Worm (Caenorhabditis elegans): ENCODE results near the gene ZK377.15.

The ZK377.15 gene

DNA sequence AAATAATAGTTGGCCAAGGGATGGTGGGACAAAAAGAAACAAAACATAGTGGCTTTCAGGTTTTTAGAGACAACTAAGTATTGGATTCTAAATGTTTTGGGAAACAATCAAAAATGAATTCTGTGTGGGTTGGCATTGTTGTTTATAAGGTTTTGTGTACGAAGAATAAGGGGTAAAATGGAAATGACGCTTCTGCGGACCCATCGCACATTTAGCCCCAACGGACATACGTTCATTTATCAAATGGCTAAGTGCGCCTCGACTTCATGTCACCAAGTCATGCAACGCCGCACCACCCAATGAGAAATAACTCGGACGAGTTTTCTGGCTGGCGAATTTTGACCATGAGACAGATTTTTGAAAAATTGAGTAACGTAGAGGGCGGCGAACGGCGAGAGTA lies 4.6 kb upstream of the ZK377.15 start:
- TF ChIP-seq unc-62 (GFP tag; optimal IDR thresholded peaks at IDR 0.05 in 1 of 2) (peak in 1 of 2 experiments; percentile 55), unc-62 (tag; optimal IDR thresholded peaks at IDR 0.05) (no peak), ctbp-1 (GFP tag; IDR thresholded peaks at IDR 0.05) (no peak)

DNA sequence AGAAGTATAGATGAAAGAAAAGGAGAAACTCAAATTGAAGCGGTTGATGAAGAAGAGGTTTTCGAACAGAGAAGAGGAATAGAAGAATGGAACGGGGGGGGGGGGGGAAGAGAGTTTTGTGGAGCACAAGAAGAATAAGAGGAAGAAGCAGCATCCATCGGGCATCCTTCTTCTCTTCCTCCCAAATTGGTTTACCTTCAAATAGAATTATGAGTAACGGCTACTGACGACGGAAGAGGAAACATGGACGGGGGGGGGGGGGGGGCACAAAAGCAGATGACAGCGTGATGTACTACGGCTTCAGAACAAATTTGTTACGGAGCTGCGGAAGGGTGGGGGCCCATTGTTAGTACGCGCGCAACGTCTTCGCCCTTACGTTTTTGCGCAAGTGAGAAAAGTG lies 3.6 kb upstream of the ZK377.15 start:
- no peak for TF ChIP-seq nhr-11 (tag; optimal IDR thresholded peaks at IDR 0.05)
- TF ChIP-seq nhr-76 (tag; optimal IDR thresholded peaks at IDR 0.05), result no peak
- no peak for TF ChIP-seq arid-1 (GFP tag; conservative IDR thresholded peaks at IDR 0.05)
- no peak for TF ChIP-seq ceh-32 (tag; optimal IDR thresholded peaks at IDR 0.05; ENCODE audit: poor library complexity)
- TF ChIP-seq nhr-10 (tag; optimal IDR thresholded peaks at IDR 0.05), result no peak
- TF ChIP-seq set-16 (GFP tag; IDR thresholded peaks at IDR 0.05), result peak; percentile 29; the same call in 1 of the 2 replicates
- TF ChIP-seq F49E8.2 (tag; optimal IDR thresholded peaks at IDR 0.05; ENCODE audit: borderline replicate concordance), result no peak
- no peak for TF ChIP-seq T20F7.1 (GFP tag; optimal IDR thresholded peaks at IDR 0.05)
- peak; percentile 69; the same call in 1 of the 2 replicates for TF ChIP-seq ctbp-1 (GFP tag; IDR thresholded peaks at IDR 0.05)
- no peak for TF ChIP-seq gei-8 (GFP tag; optimal IDR thresholded peaks at IDR 0.05)
- TF ChIP-seq zfp-2 (tag; optimal IDR thresholded peaks at IDR 0.05), result no peak
- no peak for TF ChIP-seq ZK546.5 (tag; optimal IDR thresholded peaks at IDR 0.05)
- TF ChIP-seq fos-1 (tag; optimal IDR thresholded peaks at IDR 0.05), result no peak
- TF ChIP-seq lin-13 (GFP tag; optimal IDR thresholded peaks at IDR 0.05), result no peak
- no peak for TF ChIP-seq Y48G9A.11 (GFP tag; IDR thresholded peaks at IDR 0.05)
- TF ChIP-seq hlh-30 (tag; optimal IDR thresholded peaks at IDR 0.05; ENCODE audit: insufficient read depth), result no peak
- TF ChIP-seq ces-1 (GFP tag; optimal IDR thresholded peaks at IDR 0.05), result peak; percentile 78
- no peak for TF ChIP-seq daf-16 (GFP tag; optimal IDR thresholded peaks at IDR 0.05)
- no peak for TF ChIP-seq daf-16 (tag; optimal IDR thresholded peaks at IDR 0.05)
- no peak for TF ChIP-seq dmd-6 (GFP tag; IDR thresholded peaks at IDR 0.05)
- TF ChIP-seq unc-62 (GFP tag; optimal IDR thresholded peaks at IDR 0.05 in 1 of 2), result no peak
- TF ChIP-seq unc-62 (tag; optimal IDR thresholded peaks at IDR 0.05), result no peak
- TF ChIP-seq saeg-2 (GFP tag; IDR thresholded peaks at IDR 0.05), result no peak
- TF ChIP-seq madf-9 (GFP tag; conservative IDR thresholded peaks at IDR 0.05), result no peak
- no peak for TF ChIP-seq F10B5.3 (tag; optimal IDR thresholded peaks at IDR 0.05)
- TF ChIP-seq nhr-48 (tag; optimal IDR thresholded peaks at IDR 0.05), result no peak
- no peak for TF ChIP-seq sdz-12 (GFP tag; optimal IDR thresholded peaks at IDR 0.05)
- no peak for TF ChIP-seq dve-1 (tag; optimal IDR thresholded peaks at IDR 0.05; ENCODE audit: insufficient read depth)

DNA sequence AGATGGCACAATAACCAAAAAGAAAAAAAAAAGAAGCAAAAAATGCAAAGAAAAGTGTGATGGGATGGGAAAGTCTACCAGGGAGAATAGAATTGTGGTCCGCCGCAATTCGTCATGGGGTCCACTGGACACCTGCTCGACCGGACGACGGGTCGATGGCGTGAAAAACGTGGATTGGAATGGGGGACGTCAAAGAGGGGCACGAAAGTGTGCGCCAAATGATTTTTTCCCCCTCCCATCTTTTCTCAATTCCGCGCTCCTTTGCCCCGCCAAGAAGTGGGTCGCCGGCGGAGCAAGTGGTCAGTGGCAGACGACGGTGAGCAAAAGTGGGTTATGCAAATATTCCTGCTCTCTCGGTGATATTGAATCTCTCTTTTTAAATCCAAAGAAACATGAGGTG lies 2.3 kb upstream of the ZK377.15 start:
- TF ChIP-seq nhr-11 (tag; optimal IDR thresholded peaks at IDR 0.05) (no peak), daf-12 (tag; optimal IDR thresholded peaks at IDR 0.05) (no peak), nhr-48 (tag; optimal IDR thresholded peaks at IDR 0.05) (no peak), F44E2.7 (GFP tag; IDR thresholded peaks at IDR 0.05) (no peak), ztf-7 (tag; optimal IDR thresholded peaks at IDR 0.05) (no peak), egl-43 (GFP tag; IDR thresholded peaks at IDR 0.05) (no peak), unc-130 (GFP tag; optimal IDR thresholded peaks at IDR 0.05) (no peak), lin-1 (GFP tag; IDR thresholded peaks at IDR 0.05) (no peak), F49E8.2 (tag; optimal IDR thresholded peaks at IDR 0.05; ENCODE audit: borderline replicate concordance) (no peak), set-16 (GFP tag; IDR thresholded peaks at IDR 0.05) (peak; percentile 66), dve-1 (tag; optimal IDR thresholded peaks at IDR 0.05; ENCODE audit: insufficient read depth) (no peak), fos-1 (tag; optimal IDR thresholded peaks at IDR 0.05) (no peak), fkh-10 (GFP tag; optimal IDR thresholded peaks at IDR 0.05) (no peak), spr-3 (GFP tag; optimal IDR thresholded peaks at IDR 0.05) (no peak), vab-7 (GFP tag; IDR thresholded peaks at IDR 0.05) (no peak), hlh-30 (tag; optimal IDR thresholded peaks at IDR 0.05; ENCODE audit: insufficient read depth) (peak; percentile 15), ctbp-1 (GFP tag; IDR thresholded peaks at IDR 0.05) (no peak), hlh-11 (tag; optimal IDR thresholded peaks at IDR 0.05) (peak; percentile 10), daf-16 (GFP tag; optimal IDR thresholded peaks at IDR 0.05) (no peak), daf-16 (tag; optimal IDR thresholded peaks at IDR 0.05) (no peak), F26F4.8 (GFP tag; conservative IDR thresholded peaks at IDR 0.05) (no peak), daf-8 (GFP tag; IDR thresholded peaks at IDR 0.05) (no peak), tag-97 (GFP tag; IDR thresholded peaks at IDR 0.05) (no peak), lir-3 (tag; optimal IDR thresholded peaks at IDR 0.05) (no peak), lin-38 (GFP tag; IDR thresholded peaks at IDR 0.05) (no peak), snpc-4 (tag; optimal IDR thresholded peaks at IDR 0.05) (no peak), mes-2 (tag; optimal IDR thresholded peaks at IDR 0.05; ENCODE audit: poor library complexity, severe bottlenecking) (peak; percentile 26), nhr-10 (tag; optimal IDR thresholded peaks at IDR 0.05) (no peak), F37D6.2 (tag; optimal IDR thresholded peaks at IDR 0.05) (no peak), T20F7.1 (GFP tag; optimal IDR thresholded peaks at IDR 0.05) (no peak), mxl-2 (GFP tag; conservative IDR thresholded peaks at IDR 0.05) (no peak)

All from whole organism, L4 larva.